Fruit fly (Drosophila melanogaster) ovary, adult (tissue): Measurements from ENCODE around the gene CG43797.

Experiments
- CG17801 ChIP-seq: fragments of 200-800 bp; optimal IDR thresholded peaks from 2 replicates; lab custom pipeline; 2019; ENCODE audit warnings: missing biosample characterization, mild to moderate bottlenecking, missing genetic modification characterization, moderate library complexity; ENCODE audit not compliant: partially characterized antibody

The CG43797 gene

dm6 chr2L:4028697-4029096 is 28.9 kb downstream of the CG43797 start:
- no peak for TF ChIP-seq CG17801 (GFP tag; lab: Kevin White, UChicago)

dm6 chr2L:4030236-4030943 is 30.6 kb downstream of the CG43797 start:
- no peak for TF ChIP-seq CG17801 (GFP tag; lab: Kevin White, UChicago)

- no peak for TF ChIP-seq CG17801 (GFP tag; lab: Kevin White, UChicago)
Measured at dm6 chr2L:4031203-4032096, 31.6 kb downstream of the CG43797 start, which contains the start of gene ed. ed (plus strand) TSS chr2L:4031377.

- no peak for TF ChIP-seq CG17801 (GFP tag; lab: Kevin White, UChicago)
Measured at dm6 chr2L:4034300-4034699, 34.5 kb downstream of the CG43797 start.

dm6 chr2L:4036306-4036705 is 36.5 kb downstream of the CG43797 start:
- TF ChIP-seq CG17801 (GFP tag; lab: Kevin White, UChicago) = no peak

dm6 chr2L:4037015-4037414 is 37.2 kb downstream of the CG43797 start:
- peak; percentile 20 for TF ChIP-seq CG17801 (GFP tag; lab: Kevin White, UChicago)

- no peak for TF ChIP-seq CG17801 (GFP tag; lab: Kevin White, UChicago)
Measured at dm6 chr2L:4038073-4038699, 38.4 kb downstream of the CG43797 start.

dm6 chr2L:4043052-4043451 is 43.2 kb downstream of the CG43797 start:
- TF ChIP-seq CG17801 (GFP tag; lab: Kevin White, UChicago) = peak; percentile 30

dm6 chr2L:4045185-4045814 is 45.5 kb downstream of the CG43797 start:
- TF ChIP-seq CG17801 (GFP tag; lab: Kevin White, UChicago) = no peak
